Worm (Caenorhabditis elegans) whole organism, late embryonic: ENCODE measurements around the gene zag-1.
A peak's percentile ranks its signal among the peaks of the same experiment; 100 is the strongest.

ENCODE experiments used
- C38D4.7 ChIP-seq: fragments of 200-800 bp; sonication (Bioruptor generic); optimal IDR thresholded peaks from 2 replicates; lab custom pipeline; 2018; ENCODE audit warnings: mild to moderate bottlenecking, missing genetic modification characterization, moderate library complexity, missing compliant biosample characterization
- K09A11.1 ChIP-seq: sonication (generic microtip); optimal IDR thresholded peaks from 2 replicates; lab custom pipeline; 2017; ENCODE audit warnings: antibody characterized with exemption, mild to moderate bottlenecking, missing genetic modification characterization, missing compliant biosample characterization; ENCODE audit not compliant: insufficient read depth
- T23F11.4 ChIP-seq: fragments of 200-800 bp; sonication (Bioruptor generic); optimal IDR thresholded peaks from 2 replicates; lab custom pipeline; 2018; ENCODE audit warnings: mild to moderate bottlenecking, missing genetic modification characterization, missing compliant biosample characterization
- Y22D7AL.16 ChIP-seq: sonication (generic microtip); optimal IDR thresholded peaks from 2 replicates; lab custom pipeline; 2016; ENCODE audit warnings: missing genetic modification characterization, missing compliant biosample characterization
- ahr-1 ChIP-seq: sonication (generic microtip); optimal IDR thresholded peaks from 2 replicates; lab custom pipeline; 2016; ENCODE audit warnings: missing genetic modification characterization, missing compliant biosample characterization
- ama-1 ChIP-seq: fragments of 150-350 bp; optimal IDR thresholded peaks from 2 replicates; lab custom pipeline; 2014
- ceh-18 ChIP-seq: sonication (generic microtip); optimal IDR thresholded peaks from 2 replicates; lab custom pipeline; 2016; ENCODE audit warnings: missing genetic modification characterization, missing compliant biosample characterization
- ceh-19 ChIP-seq: fragments of 200-800 bp; sonication (Bioruptor generic); optimal IDR thresholded peaks from 2 replicates; lab custom pipeline; 2018; ENCODE audit warnings: mild to moderate bottlenecking, missing genetic modification characterization, missing compliant biosample characterization
- ceh-2 ChIP-seq: sonication (generic microtip); optimal IDR thresholded peaks from 2 replicates; lab custom pipeline; 2016; ENCODE audit warnings: missing genotype, missing genetic modification characterization, missing compliant biosample characterization
- ceh-22 ChIP-seq: sonication (generic microtip); optimal IDR thresholded peaks from 2 replicates; lab custom pipeline; 2017; ENCODE audit warnings: missing biosample characterization, missing genetic modification characterization
- ceh-24 ChIP-seq: sonication (generic microtip); optimal IDR thresholded peaks from 2 replicates; lab custom pipeline; 2016; ENCODE audit warnings: mild to moderate bottlenecking, missing genetic modification characterization, missing compliant biosample characterization
- ceh-31 ChIP-seq: sonication (generic microtip); optimal IDR thresholded peaks from 2 replicates; lab custom pipeline; 2016; ENCODE audit warnings: missing genetic modification characterization, missing compliant biosample characterization
- ceh-34 ChIP-seq: sonication (generic microtip); optimal IDR thresholded peaks from 2 replicates; lab custom pipeline; 2016; ENCODE audit warnings: mild to moderate bottlenecking, missing genetic modification characterization, missing compliant biosample characterization
- ceh-48 ChIP-seq: sonication (generic microtip); optimal IDR thresholded peaks from 2 replicates; lab custom pipeline; 2016; ENCODE audit warnings: missing genetic modification characterization, inconsistent platforms, missing compliant biosample characterization
- ceh-6 ChIP-seq: fragments of 200-800 bp; sonication (Bioruptor generic); optimal IDR thresholded peaks from 2 replicates; lab custom pipeline; 2018; ENCODE audit warnings: mild to moderate bottlenecking, missing genetic modification characterization, missing compliant biosample characterization
- ceh-9 ChIP-seq: sonication (generic microtip); optimal IDR thresholded peaks from 2 replicates; lab custom pipeline; 2016; ENCODE audit warnings: mild to moderate bottlenecking, missing genetic modification characterization, inconsistent platforms, missing compliant biosample characterization
- che-1 ChIP-seq: sonication (generic microtip); optimal IDR thresholded peaks from 2 replicates; lab custom pipeline; 2016; ENCODE audit warnings: mild to moderate bottlenecking, missing genetic modification characterization, missing compliant biosample characterization
- dmd-4 ChIP-seq: sonication (generic microtip); optimal IDR thresholded peaks from 2 replicates; lab custom pipeline; 2016; ENCODE audit warnings: borderline replicate concordance, missing genetic modification characterization, missing compliant biosample characterization
- dve-1 ChIP-seq: sonication (generic microtip); optimal IDR thresholded peaks from 2 replicates; lab custom pipeline; 2017; ENCODE audit warnings: antibody characterized with exemption, mild to moderate bottlenecking, missing genetic modification characterization, missing compliant biosample characterization
- elt-2 ChIP-seq: sonication (generic microtip); optimal IDR thresholded peaks from 2 replicates; lab custom pipeline; 2016; ENCODE audit warnings: missing genetic modification reagents, missing genetic modification characterization, missing compliant biosample characterization
- ets-4 ChIP-seq: sonication (generic microtip); optimal IDR thresholded peaks from 2 replicates; lab custom pipeline; 2016; ENCODE audit warnings: missing genetic modification characterization, missing compliant biosample characterization
- fax-1 ChIP-seq: sonication (generic microtip); optimal IDR thresholded peaks from 2 replicates; lab custom pipeline; 2016; ENCODE audit warnings: missing genotype, missing genetic modification characterization, missing compliant biosample characterization
- fkh-10 ChIP-seq: fragments of 150-350 bp; optimal IDR thresholded peaks from 2 replicates; lab custom pipeline; 2014; ENCODE audit warnings: missing biosample characterization, missing genetic modification reagents, missing genetic modification characterization
- fkh-6 ChIP-seq: sonication (generic microtip); optimal IDR thresholded peaks from 2 replicates; lab custom pipeline; 2016; ENCODE audit warnings: missing genetic modification characterization, missing compliant biosample characterization
- gmeb-2 ChIP-seq: sonication (generic microtip); optimal IDR thresholded peaks from 2 replicates; lab custom pipeline; 2016; ENCODE audit warnings: missing genetic modification characterization, inconsistent platforms, missing compliant biosample characterization
- hlh-13 ChIP-seq: fragments of 200-800 bp; sonication (Bioruptor generic); optimal IDR thresholded peaks from 2 replicates; lab custom pipeline; 2018; ENCODE audit warnings: mild to moderate bottlenecking, missing genetic modification characterization, missing compliant biosample characterization
- hlh-30 ChIP-seq: sonication (generic microtip); optimal IDR thresholded peaks from 2 replicates; lab custom pipeline; 2017; ENCODE audit warnings: antibody characterized with exemption, missing genetic modification characterization, missing compliant biosample characterization; ENCODE audit not compliant: insufficient read depth
- hlh-6 ChIP-seq: sonication (generic microtip); optimal IDR thresholded peaks from 2 replicates; lab custom pipeline; 2016; ENCODE audit warnings: missing genotype, missing genetic modification characterization, missing compliant biosample characterization
- hlh-8 ChIP-seq: sonication (generic microtip); optimal IDR thresholded peaks from 2 replicates; lab custom pipeline; 2016; ENCODE audit warnings: missing genotype, missing genetic modification characterization, missing compliant biosample characterization
- lim-6 ChIP-seq: sonication (generic microtip); optimal IDR thresholded peaks from 2 replicates; lab custom pipeline; 2016; ENCODE audit warnings: missing genetic modification characterization, missing compliant biosample characterization
- madf-2 ChIP-seq: sonication (generic microtip); optimal IDR thresholded peaks from 2 replicates; lab custom pipeline; 2017; ENCODE audit warnings: missing genetic modification characterization, missing compliant biosample characterization
- mec-3 ChIP-seq: sonication (generic microtip); optimal IDR thresholded peaks from 2 replicates; lab custom pipeline; 2016; ENCODE audit warnings: borderline replicate concordance, missing genetic modification characterization, missing compliant biosample characterization
- nfya-1 ChIP-seq: sonication (generic microtip); optimal IDR thresholded peaks from 2 replicates; lab custom pipeline; 2017; ENCODE audit warnings: missing genetic modification characterization, mild to moderate bottlenecking, missing compliant biosample characterization, antibody characterized with exemption, moderate library complexity
- nhr-11 ChIP-seq: fragments of 150-350 bp; optimal IDR thresholded peaks from 2 replicates; lab custom pipeline; 2014; ENCODE audit warnings: missing biosample characterization, missing genetic modification characterization
- npax-4 ChIP-seq: sonication (generic microtip); optimal IDR thresholded peaks from 2 replicates; lab custom pipeline; 2016; ENCODE audit warnings: missing genetic modification characterization, missing compliant biosample characterization
- odd-2 ChIP-seq: sonication (generic microtip); optimal IDR thresholded peaks from 2 replicates; lab custom pipeline; 2017; ENCODE audit warnings: antibody characterized with exemption, mild to moderate bottlenecking, missing genetic modification characterization, missing compliant biosample characterization
- pag-3 ChIP-seq: sonication (generic microtip); optimal IDR thresholded peaks from 2 replicates; lab custom pipeline; 2016; ENCODE audit warnings: missing compliant biosample characterization, missing genetic modification characterization, borderline replicate concordance
- pat-9 ChIP-seq: fragments of 200-800 bp; sonication (Bioruptor generic); optimal IDR thresholded peaks from 2 replicates; lab custom pipeline; 2018; ENCODE audit warnings: mild to moderate bottlenecking, missing genetic modification characterization, moderate library complexity, missing compliant biosample characterization
- pax-1 ChIP-seq: fragments of 150-350 bp; optimal IDR thresholded peaks from 2 replicates; lab custom pipeline; 2014; ENCODE audit warnings: missing biosample characterization, missing genetic modification characterization
- pha-4 ChIP-seq: fragments of 150-350 bp; optimal IDR thresholded peaks from 2 replicates; lab custom pipeline; 2018; ENCODE audit warnings: missing biosample characterization, missing genetic modification reagents, missing genetic modification characterization
- pqm-1 ChIP-seq: sonication (generic microtip); optimal IDR thresholded peaks from 2 replicates; lab custom pipeline; 2016; ENCODE audit warnings: missing genetic modification characterization, missing compliant biosample characterization
- pros-1 ChIP-seq: fragments of 150-350 bp; optimal IDR thresholded peaks from 2 replicates; lab custom pipeline; 2014; ENCODE audit warnings: missing biosample characterization, missing genetic modification reagents, missing genetic modification characterization
- ref-2 ChIP-seq: sonication (generic microtip); optimal IDR thresholded peaks from 2 replicates; lab custom pipeline; 2016; ENCODE audit warnings: missing genetic modification characterization, missing compliant biosample characterization
- rnt-1 ChIP-seq: sonication (generic microtip); optimal IDR thresholded peaks from 2 replicates; lab custom pipeline; 2016; ENCODE audit warnings: missing genetic modification characterization, missing compliant biosample characterization
- sdc-2 ChIP-seq: sonication (generic microtip); optimal IDR thresholded peaks from 2 replicates; lab custom pipeline; 2016; ENCODE audit warnings: missing genotype, missing genetic modification characterization, missing compliant biosample characterization
- sox-4 ChIP-seq: sonication (generic microtip); optimal IDR thresholded peaks from 2 replicates; lab custom pipeline; 2017; ENCODE audit warnings: mild to moderate bottlenecking, missing genetic modification characterization, inconsistent platforms, missing compliant biosample characterization
- syd-9 ChIP-seq: sonication (generic microtip); optimal IDR thresholded peaks from 2 replicates; lab custom pipeline; 2016; ENCODE audit warnings: mild to moderate bottlenecking, missing genetic modification characterization, moderate library complexity, missing compliant biosample characterization
- tbx-2 ChIP-seq: sonication (generic microtip); optimal IDR thresholded peaks from 2 replicates; lab custom pipeline; 2016; ENCODE audit warnings: missing genetic modification characterization, missing compliant biosample characterization
- tbx-7 ChIP-seq: sonication (generic microtip); optimal IDR thresholded peaks from 2 replicates; lab custom pipeline; 2016; ENCODE audit warnings: missing genotype, missing genetic modification characterization, missing compliant biosample characterization
- unc-3 ChIP-seq, 2 experiments: fragments of 200-800 bp in 1 of 2; sonication (Bioruptor generic) in 1 of 2; sonication (generic microtip) in 1 of 2; conservative IDR thresholded peaks in 1 of 2; optimal IDR thresholded peaks in 1 of 2; 2 replicates each; pipeline versions ENCODE4 v1.3.6 to Lab custom; 2016 to 2022; ENCODE audit warnings: missing compliant biosample characterization in 2 of 2, missing genetic modification characterization in 2 of 2, missing genetic modification reagents in 1 of 2
- unc-42 ChIP-seq: sonication (generic microtip); optimal IDR thresholded peaks from 2 replicates; lab custom pipeline; 2016; ENCODE audit warnings: missing genotype, missing genetic modification characterization, missing compliant biosample characterization
- unc-55 ChIP-seq: sonication (generic microtip); optimal IDR thresholded peaks from 2 replicates; lab custom pipeline; 2017; ENCODE audit warnings: missing biosample characterization, missing genetic modification reagents, missing genetic modification characterization
- zip-5 ChIP-seq: sonication (generic microtip); optimal IDR thresholded peaks from 2 replicates; lab custom pipeline; 2016; ENCODE audit warnings: missing genetic modification characterization, missing compliant biosample characterization
- ztf-16 ChIP-seq: sonication (generic microtip); optimal IDR thresholded peaks from 2 replicates; lab custom pipeline; 2017; ENCODE audit warnings: missing genetic modification characterization, missing compliant biosample characterization

Gene zag-1

DNA sequence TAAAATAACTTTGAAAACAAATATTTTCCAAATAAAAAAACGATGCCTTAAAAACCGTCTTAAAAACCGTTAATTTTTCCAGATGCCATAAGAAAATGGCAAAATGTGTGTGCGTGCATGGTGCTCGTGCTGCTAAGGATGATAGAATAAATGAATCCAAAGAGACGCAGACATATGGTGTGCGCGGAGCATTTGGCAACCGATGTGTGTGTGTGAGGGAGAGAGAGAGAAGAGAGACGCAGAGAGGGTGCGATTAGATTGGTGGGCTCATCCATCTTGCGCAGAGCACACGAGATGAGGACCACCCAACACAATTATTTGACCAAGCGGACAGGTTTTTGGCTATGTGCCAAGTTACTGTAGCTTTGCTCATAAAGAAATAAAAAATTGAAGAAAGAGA, 30.9 kb upstream of the zag-1 start:
- TF ChIP-seq unc-3 (GFP tag; conservative IDR thresholded peaks at IDR 0.05; lab: Robert Waterston, UW) (no peak), unc-3 (tag; optimal IDR thresholded peaks at IDR 0.05; lab: Kevin White, UChicago) (no peak), sdc-2 (tag; lab: Kevin White, UChicago) (peak; percentile 2), ceh-48 (tag; lab: Kevin White, UChicago) (no peak), pros-1 (no peak), rnt-1 (no peak), ceh-9 (tag; lab: Kevin White, UChicago) (no peak), ceh-22 (tag; lab: Kevin White, UChicago) (no peak), pag-3 (tag; lab: Kevin White, UChicago) (no peak), hlh-13 (GFP tag; lab: Kevin White, UChicago) (no peak), npax-4 (tag; lab: Kevin White, UChicago) (no peak), ceh-34 (peak; percentile 54), ref-2 (tag; lab: Kevin White, UChicago) (peak; percentile 58), fkh-10 (GFP tag; lab: Kevin White, UChicago) (no peak), C38D4.7 (GFP tag; lab: Kevin White, UChicago) (no peak), fkh-6 (tag; lab: Kevin White, UChicago) (no peak), dmd-4 (no peak), ama-1 (no peak), ceh-31 (tag; lab: Kevin White, UChicago) (peak; percentile 63), pha-4 (tag; lab: Kevin White, UChicago) (no peak), ceh-24 (tag; lab: Kevin White, UChicago) (no peak), pax-1 (tag; lab: Kevin White, UChicago) (no peak), K09A11.1 (tag; lab: Kevin White, UChicago) (no peak), nfya-1 (tag; lab: Kevin White, UChicago) (peak; percentile 78), tbx-2 (tag; lab: Kevin White, UChicago) (peak; percentile 67), gmeb-2 (tag; lab: Kevin White, UChicago) (no peak), ztf-16 (tag; lab: Kevin White, UChicago) (no peak), ahr-1 (tag; lab: Kevin White, UChicago) (no peak), mec-3 (tag; lab: Kevin White, UChicago) (no peak), ets-4 (tag; lab: Kevin White, UChicago) (no peak), Y22D7AL.16 (tag; lab: Kevin White, UChicago) (no peak), nhr-11 (tag; lab: Kevin White, UChicago) (no peak), ceh-2 (tag; lab: Kevin White, UChicago) (no peak), ceh-18 (tag; lab: Kevin White, UChicago) (no peak), che-1 (tag; lab: Kevin White, UChicago) (no peak), hlh-8 (peak; percentile 48), odd-2 (tag; lab: Kevin White, UChicago) (no peak), ceh-6 (no peak), fax-1 (tag; lab: Kevin White, UChicago) (no peak), zip-5 (tag; lab: Kevin White, UChicago) (no peak), elt-2 (peak; percentile 11), syd-9 (tag; lab: Kevin White, UChicago) (no peak), lim-6 (tag; lab: Kevin White, UChicago) (no peak), T23F11.4 (GFP tag; lab: Kevin White, UChicago) (no peak), unc-42 (tag; lab: Kevin White, UChicago) (peak; percentile 93), tbx-7 (tag; lab: Kevin White, UChicago) (no peak), hlh-6 (tag; lab: Kevin White, UChicago) (no peak), sox-4 (tag; lab: Kevin White, UChicago) (no peak), unc-55 (GFP tag; lab: Kevin White, UChicago) (peak; percentile 62), madf-2 (tag; lab: Kevin White, UChicago) (no peak), pat-9 (tag; lab: Kevin White, UChicago) (no peak), hlh-30 (tag; lab: Kevin White, UChicago) (peak; percentile 85), pqm-1 (tag; lab: Kevin White, UChicago) (no peak), dve-1 (tag; lab: Kevin White, UChicago) (no peak), ceh-19 (GFP tag; lab: Kevin White, UChicago) (no peak)
